Comparison of ENCODE assay signal across 1 fruit fly cellular context in genomic region chr3R:3846482-3847046, dm6.
A peak's percentile ranks its signal among the peaks of the same experiment; 100 is the strongest.
TF ChIP-seq lines count a peak whose summit lies in the region.

TSS of gene CG41099 (plus strand) at chr3R:3846729.

TF ChIP-seq in whole organism, embryonic, 481 proteins besides CTCF, POLR2A, EP300 and RAD21 (continued from another document and continues in another):
- TF ChIP-seq HLH4C (GFP tag; IDR thresholded peaks at IDR 0.05; lab: Robert Waterston, UW; ENCODE audit: partially characterized antibody), result no peak
- TF ChIP-seq HLH3B (GFP tag; IDR thresholded peaks at IDR 0.05; lab: Robert Waterston, UW), result no peak
- peak; percentile 6 for TF ChIP-seq Chrac-16 (GFP tag; optimal IDR thresholded peaks at IDR 0.05; lab: Kevin White, UChicago)
- no peak for TF ChIP-seq sens-2 (GFP tag; IDR thresholded peaks at IDR 0.05; lab: Robert Waterston, UW)
- no peak for TF ChIP-seq Sry-δ (GFP tag; optimal IDR thresholded peaks at IDR 0.05; lab: Kevin White, UChicago)
- no peak for TF ChIP-seq CG4707 (GFP tag; optimal IDR thresholded peaks at IDR 0.05; lab: Kevin White, UChicago)
- no peak for TF ChIP-seq CG18476 (GFP tag; optimal IDR thresholded peaks at IDR 0.05; lab: Kevin White, UChicago)
- peak; percentile 45 for TF ChIP-seq zfh2 (GFP tag; optimal IDR thresholded peaks at IDR 0.05; lab: Kevin White, UChicago)
- TF ChIP-seq CG31365 (tag; optimal IDR thresholded peaks at IDR 0.05; lab: Kevin White, UChicago), result no peak
- TF ChIP-seq gt (GFP tag; IDR thresholded peaks at IDR 0.05; lab: Robert Waterston, UW), result no peak
- no peak for TF ChIP-seq CG34224 (GFP tag; IDR thresholded peaks at IDR 0.05; lab: Robert Waterston, UW; ENCODE audit: partially characterized antibody)
- TF ChIP-seq NC2α (GFP tag; optimal IDR thresholded peaks at IDR 0.05; lab: Kevin White, UChicago), result no peak
- no peak for TF ChIP-seq ERR (GFP tag; optimal IDR thresholded peaks at IDR 0.05; lab: Kevin White, UChicago)
- no peak for TF ChIP-seq CG11247 (GFP tag; IDR thresholded peaks at IDR 0.05; lab: Robert Waterston, UW)
- TF ChIP-seq insv (GFP tag; optimal IDR thresholded peaks at IDR 0.05; lab: Kevin White, UChicago), result no peak
- no peak for TF ChIP-seq unpg (GFP tag; optimal IDR thresholded peaks at IDR 0.05; lab: Kevin White, UChicago)
- no peak for TF ChIP-seq CG10543 (GFP tag; optimal IDR thresholded peaks at IDR 0.05; lab: Kevin White, UChicago)
- TF ChIP-seq gsb (GFP tag; IDR thresholded peaks at IDR 0.05; lab: Robert Waterston, UW), result no peak
- no peak for TF ChIP-seq CG8765 (GFP tag; IDR thresholded peaks at IDR 0.05; lab: Robert Waterston, UW)
- TF ChIP-seq Nf-YC (tag; optimal IDR thresholded peaks at IDR 0.05; lab: Kevin White, UChicago), result no peak
- no peak for TF ChIP-seq slp2 (GFP tag; optimal IDR thresholded peaks at IDR 0.05; lab: Kevin White, UChicago)
- TF ChIP-seq B-H1 (GFP tag; IDR thresholded peaks at IDR 0.05; lab: Robert Waterston, UW), result no peak
- no peak for TF ChIP-seq Ssrp (tag; optimal IDR thresholded peaks at IDR 0.05; lab: Kevin White, UChicago)
- peak; percentile 76; the same call in 1 of the 2 replicates for TF ChIP-seq MBD-R2 (GFP tag; IDR thresholded peaks at IDR 0.05; lab: Robert Waterston, UW)
- no peak for TF ChIP-seq az2 (GFP tag; optimal IDR thresholded peaks at IDR 0.05; lab: Kevin White, UChicago)
- no peak for TF ChIP-seq CG13287 (GFP tag; IDR thresholded peaks at IDR 0.05; lab: Robert Waterston, UW; ENCODE audit: partially characterized antibody)
- TF ChIP-seq gcm (GFP tag; optimal IDR thresholded peaks at IDR 0.05; lab: Kevin White, UChicago), result no peak
- no peak for TF ChIP-seq CG1832 (GFP tag; optimal IDR thresholded peaks at IDR 0.05; lab: Kevin White, UChicago)
- TF ChIP-seq CG5180 (GFP tag; optimal IDR thresholded peaks at IDR 0.05; lab: Kevin White, UChicago), result no peak
- no peak for TF ChIP-seq aop (GFP tag; IDR thresholded peaks at IDR 0.05; lab: Robert Waterston, UW)
- TF ChIP-seq CG12219 (GFP tag; optimal IDR thresholded peaks at IDR 0.05; lab: Kevin White, UChicago), result no peak
- TF ChIP-seq D (optimal IDR thresholded peaks at IDR 0.05; lab: Kevin White, UChicago), result no peak
- TF ChIP-seq D (GFP tag; optimal IDR thresholded peaks at IDR 0.05; lab: Kevin White, UChicago), result no peak
- no peak for TF ChIP-seq pnt (GFP tag; optimal IDR thresholded peaks at IDR 0.05; lab: Kevin White, UChicago)
- TF ChIP-seq CG3726 (GFP tag; IDR thresholded peaks at IDR 0.05; lab: Robert Waterston, UW), result no peak
- no peak for TF ChIP-seq schlank (tag; optimal IDR thresholded peaks at IDR 0.05; lab: Kevin White, UChicago)
- no peak for TF ChIP-seq CG15073 (GFP tag; optimal IDR thresholded peaks at IDR 0.05; lab: Kevin White, UChicago)
- no peak for TF ChIP-seq NC2β (GFP tag; optimal IDR thresholded peaks at IDR 0.05; lab: Kevin White, UChicago)
- TF ChIP-seq Jarid2 (GFP tag; optimal IDR thresholded peaks at IDR 0.05; lab: Kevin White, UChicago), result no peak
- TF ChIP-seq Dad (GFP tag; optimal IDR thresholded peaks at IDR 0.05; lab: Kevin White, UChicago), result no peak
- TF ChIP-seq ems (GFP tag; optimal IDR thresholded peaks at IDR 0.05; lab: Kevin White, UChicago), result no peak
- peak; percentile 45 for TF ChIP-seq CG8089 (GFP tag; optimal IDR thresholded peaks at IDR 0.05; lab: Kevin White, UChicago)
- TF ChIP-seq Ets97D (GFP tag; optimal IDR thresholded peaks at IDR 0.05; lab: Kevin White, UChicago), result peak; percentile 10
- TF ChIP-seq CG6689 (GFP tag; IDR thresholded peaks at IDR 0.05; lab: Robert Waterston, UW), result no peak; the same call in 1 of the 2 replicates
- TF ChIP-seq p53 (GFP tag; optimal IDR thresholded peaks at IDR 0.05; lab: Kevin White, UChicago), result no peak
- TF ChIP-seq lilli (GFP tag; optimal IDR thresholded peaks at IDR 0.05; lab: Kevin White, UChicago), result no peak
- TF ChIP-seq row (GFP tag; IDR thresholded peaks at IDR 0.05; lab: Robert Waterston, UW), result peak; percentile 87; the same call in 2 of the 3 replicates
- TF ChIP-seq Ada2b (GFP tag; IDR thresholded peaks at IDR 0.05; lab: Robert Waterston, UW), result no peak
- TF ChIP-seq CG3407 (GFP tag; optimal IDR thresholded peaks at IDR 0.05; lab: Kevin White, UChicago), result no peak
- no peak for TF ChIP-seq ken (GFP tag; IDR thresholded peaks at IDR 0.05; lab: Robert Waterston, UW)
- no peak for TF ChIP-seq pan (optimal IDR thresholded peaks at IDR 0.05; lab: Kevin White, UChicago)
- TF ChIP-seq pan (GFP tag; optimal IDR thresholded peaks at IDR 0.05 in 1 of 2, IDR thresholded peaks at IDR 0.05 in 1 of 2), result no peak
- TF ChIP-seq sob (GFP tag; IDR thresholded peaks at IDR 0.05; lab: Robert Waterston, UW), result no peak
- no peak for TF ChIP-seq CG12071 (GFP tag; optimal IDR thresholded peaks at IDR 0.05; lab: Kevin White, UChicago)
- no peak for TF ChIP-seq btn (GFP tag; optimal IDR thresholded peaks at IDR 0.05; lab: Kevin White, UChicago)
- TF ChIP-seq CG32532 (GFP tag; IDR thresholded peaks at IDR 0.05; lab: Robert Waterston, UW), result no peak
- TF ChIP-seq dmrt99B (tag; optimal IDR thresholded peaks at IDR 0.05; lab: Kevin White, UChicago), result no peak
- TF ChIP-seq CG13894 (tag; optimal IDR thresholded peaks at IDR 0.05; lab: Kevin White, UChicago), result no peak
- peak; percentile 69 for TF ChIP-seq MESR4 (GFP tag; optimal IDR thresholded peaks at IDR 0.05; lab: Kevin White, UChicago)
- TF ChIP-seq lov (optimal IDR thresholded peaks at IDR 0.05; lab: Kevin White, UChicago), result no peak
- no peak for TF ChIP-seq lov (GFP tag; IDR thresholded peaks at IDR 0.05; lab: Robert Waterston, UW)
- peak; percentile 86; the same call in 2 of the 3 replicates for TF ChIP-seq CG2199 (GFP tag; IDR thresholded peaks at IDR 0.05; lab: Robert Waterston, UW)
- TF ChIP-seq CG10147 (GFP tag; optimal IDR thresholded peaks at IDR 0.05; lab: Kevin White, UChicago), result no peak
- TF ChIP-seq nerfin-2 (GFP tag; IDR thresholded peaks at IDR 0.05; lab: Robert Waterston, UW; ENCODE audit: partially characterized antibody), result no peak
- TF ChIP-seq sd (tag; optimal IDR thresholded peaks at IDR 0.05; lab: Kevin White, UChicago), result no peak
- no peak for TF ChIP-seq CG14667 (GFP tag; IDR thresholded peaks at IDR 0.05; lab: Robert Waterston, UW)
- TF ChIP-seq Xbp1 (GFP tag; optimal IDR thresholded peaks at IDR 0.05; lab: Kevin White, UChicago), result peak; percentile 8
- no peak for TF ChIP-seq ab (GFP tag; optimal IDR thresholded peaks at IDR 0.05; lab: Kevin White, UChicago)
- no peak for TF ChIP-seq CG2116 (GFP tag; optimal IDR thresholded peaks at IDR 0.05; lab: Kevin White, UChicago)
- TF ChIP-seq ind (GFP tag; optimal IDR thresholded peaks at IDR 0.05; lab: Kevin White, UChicago), result no peak
- TF ChIP-seq BEAF-32 (GFP tag; optimal IDR thresholded peaks at IDR 0.05; lab: Kevin White, UChicago), result no peak
- TF ChIP-seq Aef1 (GFP tag; IDR thresholded peaks at IDR 0.05; lab: Robert Waterston, UW), result peak; percentile 23; the same call in 1 of the 3 replicates
- TF ChIP-seq stwl (tag; optimal IDR thresholded peaks at IDR 0.05; lab: Kevin White, UChicago), result no peak
- no peak for TF ChIP-seq CG6254 (GFP tag; optimal IDR thresholded peaks at IDR 0.05; lab: Kevin White, UChicago)
- TF ChIP-seq kah (GFP tag; optimal IDR thresholded peaks at IDR 0.05; lab: Kevin White, UChicago), result no peak
- TF ChIP-seq stc (GFP tag; IDR thresholded peaks at IDR 0.05; lab: Robert Waterston, UW), result no peak
- TF ChIP-seq CG11085 (GFP tag; IDR thresholded peaks at IDR 0.05; lab: Robert Waterston, UW), result no peak
- peak; percentile 97 for TF ChIP-seq ssp (GFP tag; IDR thresholded peaks at IDR 0.05; lab: Robert Waterston, UW)
- no peak for TF ChIP-seq CG30431 (GFP tag; optimal IDR thresholded peaks at IDR 0.05; lab: Kevin White, UChicago)
- TF ChIP-seq CG43689 (GFP tag; IDR thresholded peaks at IDR 0.05; lab: Robert Waterston, UW), result no peak
- TF ChIP-seq mam (GFP tag; optimal IDR thresholded peaks at IDR 0.05; lab: Kevin White, UChicago), result peak; percentile 11
- no peak for TF ChIP-seq CG7963 (GFP tag; IDR thresholded peaks at IDR 0.05; lab: Robert Waterston, UW; ENCODE audit: partially characterized antibody)
- TF ChIP-seq D19B (GFP tag; optimal IDR thresholded peaks at IDR 0.05; lab: Kevin White, UChicago), result no peak
- TF ChIP-seq CG11696 (GFP tag; IDR thresholded peaks at IDR 0.05; lab: Robert Waterston, UW), result no peak
- TF ChIP-seq CG13123 (GFP tag; optimal IDR thresholded peaks at IDR 0.05; lab: Kevin White, UChicago), result no peak
- TF ChIP-seq Dll (GFP tag; IDR thresholded peaks at IDR 0.05; lab: Robert Waterston, UW; ENCODE audit: partially characterized antibody), result no peak
- no peak for TF ChIP-seq CG3065 (GFP tag; optimal IDR thresholded peaks at IDR 0.05; lab: Kevin White, UChicago)
- peak; percentile 82 for TF ChIP-seq onecut (GFP tag; IDR thresholded peaks at IDR 0.05; lab: Robert Waterston, UW)
- no peak for TF ChIP-seq grn (GFP tag; optimal IDR thresholded peaks at IDR 0.05; lab: Kevin White, UChicago)
- TF ChIP-seq CG1647 (GFP tag; optimal IDR thresholded peaks at IDR 0.05; lab: Kevin White, UChicago), result no peak
- no peak for TF ChIP-seq CG34376 (GFP tag; optimal IDR thresholded peaks at IDR 0.05; lab: Kevin White, UChicago)
- no peak for TF ChIP-seq Deaf1 (tag; optimal IDR thresholded peaks at IDR 0.05; lab: Kevin White, UChicago)
- TF ChIP-seq pho (GFP tag; optimal IDR thresholded peaks at IDR 0.05; lab: Kevin White, UChicago), result peak; percentile 4
- TF ChIP-seq cwo (GFP tag; optimal IDR thresholded peaks at IDR 0.05; lab: Kevin White, UChicago), result no peak
- no peak for TF ChIP-seq rib (GFP tag; IDR thresholded peaks at IDR 0.05; lab: Robert Waterston, UW)
- 0 out of 2 replicates have a peak, but pooled peaks have one; percentile 31 for TF ChIP-seq Rx (GFP tag; IDR thresholded peaks at IDR 0.05; lab: Robert Waterston, UW)
- TF ChIP-seq CG6765 (GFP tag; optimal IDR thresholded peaks at IDR 0.05; lab: Kevin White, UChicago), result no peak
- no peak for TF ChIP-seq CG2129 (GFP tag; IDR thresholded peaks at IDR 0.05; lab: Robert Waterston, UW; ENCODE audit: partially characterized antibody)
- no peak for TF ChIP-seq vfl (GFP tag; optimal IDR thresholded peaks at IDR 0.05; lab: Kevin White, UChicago)
- no peak for TF ChIP-seq CG42726 (GFP tag; IDR thresholded peaks at IDR 0.05; lab: Robert Waterston, UW; ENCODE audit: partially characterized antibody)
- TF ChIP-seq ftz-f1 (GFP tag; optimal IDR thresholded peaks at IDR 0.05; lab: Kevin White, UChicago), result no peak
- TF ChIP-seq CG2712 (tag; optimal IDR thresholded peaks at IDR 0.05; lab: Kevin White, UChicago), result no peak
- TF ChIP-seq gro (GFP tag; optimal IDR thresholded peaks at IDR 0.05; lab: Kevin White, UChicago), result no peak
- TF ChIP-seq Xrp1 (GFP tag; IDR thresholded peaks at IDR 0.05; lab: Robert Waterston, UW), result no peak
- TF ChIP-seq dm (GFP tag; optimal IDR thresholded peaks at IDR 0.05; lab: Kevin White, UChicago), result no peak
- TF ChIP-seq mirr (GFP tag; optimal IDR thresholded peaks at IDR 0.05; lab: Kevin White, UChicago), result no peak
- no peak for TF ChIP-seq cas (GFP tag; IDR thresholded peaks at IDR 0.05; lab: Robert Waterston, UW)
- no peak for TF ChIP-seq Six4 (GFP tag; optimal IDR thresholded peaks at IDR 0.05; lab: Kevin White, UChicago)
- TF ChIP-seq nau (GFP tag; optimal IDR thresholded peaks at IDR 0.05; lab: Kevin White, UChicago), result no peak
- no peak for TF ChIP-seq CG2202 (tag; optimal IDR thresholded peaks at IDR 0.05; lab: Kevin White, UChicago)
- no peak for TF ChIP-seq CG7786 (GFP tag; optimal IDR thresholded peaks at IDR 0.05; lab: Kevin White, UChicago)
- TF ChIP-seq fd102C (GFP tag; optimal IDR thresholded peaks at IDR 0.05; lab: Kevin White, UChicago), result no peak
- no peak for TF ChIP-seq croc (GFP tag; conservative IDR thresholded peaks at IDR 0.05; lab: Robert Waterston, UW)
- no peak for TF ChIP-seq CG4404 (GFP tag; IDR thresholded peaks at IDR 0.05; lab: Robert Waterston, UW)
- no peak for TF ChIP-seq Gsc (GFP tag; IDR thresholded peaks at IDR 0.05; lab: Robert Waterston, UW)
- no peak for TF ChIP-seq sima (GFP tag; optimal IDR thresholded peaks at IDR 0.05; lab: Kevin White, UChicago)
- TF ChIP-seq Atf-2 (GFP tag; optimal IDR thresholded peaks at IDR 0.05; lab: Kevin White, UChicago), result no peak
- no peak for TF ChIP-seq caup (GFP tag; optimal IDR thresholded peaks at IDR 0.05; lab: Kevin White, UChicago; ENCODE audit: severe bottlenecking)
- TF ChIP-seq Elba2 (GFP tag; optimal IDR thresholded peaks at IDR 0.05; lab: Kevin White, UChicago), result no peak
- peak; percentile 48 for TF ChIP-seq pfk (GFP tag; optimal IDR thresholded peaks at IDR 0.05; lab: Kevin White, UChicago)
- TF ChIP-seq Bdp1 (GFP tag; optimal IDR thresholded peaks at IDR 0.05; lab: Kevin White, UChicago), result no peak
- TF ChIP-seq dmrt11E (tag; optimal IDR thresholded peaks at IDR 0.05; lab: Kevin White, UChicago), result no peak
- no peak for TF ChIP-seq inv (GFP tag; IDR thresholded peaks at IDR 0.05; lab: Robert Waterston, UW; ENCODE audit: partially characterized antibody)
- TF ChIP-seq sqz (GFP tag; optimal IDR thresholded peaks at IDR 0.05; lab: Kevin White, UChicago), result no peak
- TF ChIP-seq crol (GFP tag; IDR thresholded peaks at IDR 0.05; lab: Robert Waterston, UW), result no peak
- TF ChIP-seq CG2889 (GFP tag; IDR thresholded peaks at IDR 0.05; lab: Robert Waterston, UW), result no peak
- no peak for TF ChIP-seq tna (GFP tag; IDR thresholded peaks at IDR 0.05; lab: Robert Waterston, UW; ENCODE audit: partially characterized antibody)
- TF ChIP-seq CG12769 (tag; optimal IDR thresholded peaks at IDR 0.05; lab: Kevin White, UChicago), result no peak
- no peak for TF ChIP-seq CG9727 (GFP tag; optimal IDR thresholded peaks at IDR 0.05; lab: Kevin White, UChicago)
- no peak for TF ChIP-seq Asciz (GFP tag; optimal IDR thresholded peaks at IDR 0.05; lab: Kevin White, UChicago)
- TF ChIP-seq ham (GFP tag; IDR thresholded peaks at IDR 0.05; lab: Robert Waterston, UW), result no peak
- TF ChIP-seq unc-4 (GFP tag; IDR thresholded peaks at IDR 0.05; lab: Robert Waterston, UW; ENCODE audit: partially characterized antibody), result no peak
- TF ChIP-seq NK7.1 (GFP tag; optimal IDR thresholded peaks at IDR 0.05; lab: Kevin White, UChicago), result no peak
- TF ChIP-seq bab2 (GFP tag; optimal IDR thresholded peaks at IDR 0.05; lab: Kevin White, UChicago), result no peak
- no peak for TF ChIP-seq salm (tag; optimal IDR thresholded peaks at IDR 0.05; lab: Kevin White, UChicago)
- no peak for TF ChIP-seq hb (GFP tag; IDR thresholded peaks at IDR 0.05; lab: Robert Waterston, UW; ENCODE audit: partially characterized antibody)
- no peak for TF ChIP-seq chn (GFP tag; optimal IDR thresholded peaks at IDR 0.05; lab: Kevin White, UChicago)
- TF ChIP-seq klu (GFP tag; IDR thresholded peaks at IDR 0.05; lab: Robert Waterston, UW), result no peak
- peak; percentile 99 for TF ChIP-seq CG1024 (GFP tag; IDR thresholded peaks at IDR 0.05; lab: Robert Waterston, UW)
